Fruit fly (Drosophila melanogaster) whole organism, embryonic: ENCODE measurements around the gene APP-BP1.

ENCODE experiments used
- Adf1 ChIP-seq: fragments of 200-800 bp; sonication (Bioruptor generic); IDR thresholded peaks from 2 replicates; pipeline ENCODE4 v1.3.6; 2022; ENCODE audit warnings: missing biosample characterization, missing genetic modification characterization
- CG10565 ChIP-seq: fragments of 200-800 bp; sonication (Bioruptor generic); optimal IDR thresholded peaks from 3 replicates; lab custom pipeline; 2016; ENCODE audit warnings: missing biosample characterization, mild to moderate bottlenecking, missing genetic modification characterization
- CG12071 ChIP-seq: fragments of 200-800 bp; sonication (Bioruptor generic); optimal IDR thresholded peaks from 3 replicates; lab custom pipeline; 2018; ENCODE audit warnings: missing biosample characterization, mild to moderate bottlenecking, missing genetic modification characterization
- CG12104 ChIP-seq: fragments of 200-800 bp; sonication (Bioruptor generic); optimal IDR thresholded peaks from 3 replicates; lab custom pipeline; 2016; ENCODE audit warnings: missing biosample characterization, missing genetic modification characterization
- CG12299 ChIP-seq: fragments of 200-800 bp; sonication (Bioruptor generic); optimal IDR thresholded peaks from 2 replicates; lab custom pipeline; 2018; ENCODE audit warnings: missing biosample characterization, mild to moderate bottlenecking, missing genetic modification characterization
- CG12391 ChIP-seq: fragments of 200-800 bp; sonication (Bioruptor generic); optimal IDR thresholded peaks from 3 replicates; lab custom pipeline; 2018; ENCODE audit warnings: missing biosample characterization, mild to moderate bottlenecking, missing genetic modification characterization, moderate library complexity
- CG12744 ChIP-seq: fragments of 200-800 bp; sonication (Bioruptor generic); optimal IDR thresholded peaks from 2 replicates; lab custom pipeline; 2016; ENCODE audit warnings: missing biosample characterization, missing genetic modification characterization
- CG13287 ChIP-seq: fragments of 200-800 bp; sonication (Bioruptor generic); IDR thresholded peaks from 2 replicates; pipeline ENCODE4 v1.3.6; 2022; ENCODE audit warnings: missing biosample characterization, missing genetic modification characterization; ENCODE audit not compliant: partially characterized antibody
- CG13624 ChIP-seq: fragments of 200-800 bp; sonication (Bioruptor generic); optimal IDR thresholded peaks from 2 replicates; lab custom pipeline; 2016; ENCODE audit warnings: missing biosample characterization, missing genetic modification characterization
- CG2202 ChIP-seq: fragments of 200-800 bp; sonication (Bioruptor generic); optimal IDR thresholded peaks from 2 replicates; lab custom pipeline; 2018; ENCODE audit warnings: missing biosample characterization, mild to moderate bottlenecking, missing genetic modification characterization
- CG31441 ChIP-seq: fragments of 200-800 bp; sonication (Bioruptor generic); IDR thresholded peaks from 2 replicates; pipeline ENCODE4 v1.3.6; 2022; ENCODE audit warnings: missing biosample characterization, missing genetic modification characterization
- CG4328 ChIP-seq: fragments of 200-800 bp; sonication (Bioruptor generic); optimal IDR thresholded peaks from 3 replicates; lab custom pipeline; 2017; ENCODE audit warnings: missing biosample characterization, missing genetic modification reagents, missing genetic modification characterization
- CG4404 ChIP-seq: fragments of 200-800 bp; sonication (Bioruptor generic); IDR thresholded peaks from 2 replicates; pipeline ENCODE4 v1.3.6; 2022; ENCODE audit warnings: missing biosample characterization, missing genetic modification characterization
- CG5953 ChIP-seq: fragments of 200-800 bp; sonication (Bioruptor generic); IDR thresholded peaks from 2 replicates; pipeline ENCODE4 v1.3.6; 2022; ENCODE audit warnings: missing biosample characterization, missing genetic modification characterization
- CG6854 ChIP-seq: fragments of 200-800 bp; sonication (Bioruptor generic); optimal IDR thresholded peaks from 3 replicates; lab custom pipeline; 2017; ENCODE audit warnings: missing biosample characterization, mild to moderate bottlenecking, missing genetic modification characterization
- D ChIP-seq, 2 experiments: fragments of 200-800 bp in 1 of 2; fragments of >200 bp in 1 of 2; sonication (Bioruptor generic) in 1 of 2; optimal IDR thresholded peaks; 2 replicates in 1 of 2; 3 replicates in 1 of 2; lab custom pipeline; 2017; ENCODE audit warnings: mild to moderate bottlenecking in 1 of 2, missing biosample characterization in 1 of 2, missing genetic modification characterization in 1 of 2, missing genetic modification reagents in 1 of 2
- Elba2 ChIP-seq: fragments of 200-800 bp; sonication (Bioruptor generic); optimal IDR thresholded peaks from 3 replicates; lab custom pipeline; 2016; ENCODE audit warnings: missing biosample characterization, missing genetic modification characterization
- H15 ChIP-seq: fragments of 200-800 bp; sonication (Bioruptor generic); IDR thresholded peaks from 3 replicates; pipeline ENCODE4 v1.3.6; 2022; ENCODE audit warnings: missing biosample characterization, missing genetic modification characterization
- HmgZ ChIP-seq: fragments of 200-800 bp; sonication (Bioruptor generic); optimal IDR thresholded peaks from 2 replicates; lab custom pipeline; 2018; ENCODE audit warnings: missing biosample characterization, mild to moderate bottlenecking, missing genetic modification characterization
- Hr3 ChIP-seq: fragments of 200-800 bp; sonication (Bioruptor generic); optimal IDR thresholded peaks from 3 replicates; lab custom pipeline; 2016; ENCODE audit warnings: missing biosample characterization, missing genetic modification characterization
- Kr ChIP-seq: fragments of 200-800 bp; sonication (Bioruptor generic); optimal IDR thresholded peaks from 2 replicates; lab custom pipeline; 2017; ENCODE audit warnings: missing biosample characterization, mild to moderate bottlenecking, missing genetic modification characterization
- Lim3 ChIP-seq: fragments of 200-800 bp; sonication (Bioruptor generic); IDR thresholded peaks from 2 replicates; pipeline ENCODE4 v1.3.6; 2022; ENCODE audit warnings: missing biosample characterization, missing genetic modification characterization
- MESR4 ChIP-seq: fragments of 200-800 bp; sonication (Bioruptor generic); optimal IDR thresholded peaks from 2 replicates; lab custom pipeline; 2018; ENCODE audit warnings: missing biosample characterization, mild to moderate bottlenecking, missing genetic modification characterization, moderate library complexity
- Mad ChIP-seq: fragments of 200-800 bp; sonication (Bioruptor generic); optimal IDR thresholded peaks from 2 replicates; lab custom pipeline; 2016; ENCODE audit warnings: missing biosample characterization, missing genetic modification characterization
- Meics ChIP-seq: fragments of 200-800 bp; sonication (Bioruptor generic); optimal IDR thresholded peaks from 2 replicates; lab custom pipeline; 2017; ENCODE audit warnings: missing biosample characterization, mild to moderate bottlenecking, missing genetic modification characterization
- Mrtf ChIP-seq: fragments of 200-800 bp; sonication (Bioruptor generic); IDR thresholded peaks from 3 replicates; pipeline ENCODE4 v1.3.6; 2022; ENCODE audit warnings: missing biosample characterization, missing genetic modification characterization
- Sin3A ChIP-seq: fragments of >200 bp; optimal IDR thresholded peaks from 2 replicates; lab custom pipeline; 2018
- Ssrp ChIP-seq: fragments of 200-800 bp; sonication (Bioruptor generic); optimal IDR thresholded peaks from 2 replicates; lab custom pipeline; 2018; ENCODE audit warnings: missing biosample characterization, mild to moderate bottlenecking, missing genetic modification characterization, moderate library complexity
- Taf1 ChIP-seq: fragments of 200-800 bp; sonication (Bioruptor generic); IDR thresholded peaks from 2 replicates; pipeline ENCODE4 v1.3.6; 2022; ENCODE audit warnings: missing biosample characterization, missing genetic modification characterization
- al ChIP-seq: fragments of 200-800 bp; sonication (Bioruptor generic); IDR thresholded peaks from 2 replicates; pipeline ENCODE4 v1.3.6; 2022; ENCODE audit warnings: missing biosample characterization, missing genetic modification characterization
- ash1 ChIP-seq: fragments of 200-800 bp; sonication (Bioruptor generic); optimal IDR thresholded peaks from 2 replicates; lab custom pipeline; 2018; ENCODE audit warnings: missing biosample characterization, mild to moderate bottlenecking, missing genetic modification characterization
- ato ChIP-seq: fragments of 200-800 bp; sonication (Bioruptor generic); IDR thresholded peaks from 2 replicates; pipeline ENCODE4 v1.3.6; 2022; ENCODE audit warnings: missing biosample characterization, missing genetic modification characterization; ENCODE audit not compliant: partially characterized antibody
- az2 ChIP-seq: fragments of 200-800 bp; sonication (Bioruptor generic); optimal IDR thresholded peaks from 3 replicates; lab custom pipeline; 2016; ENCODE audit warnings: missing biosample characterization, missing genetic modification characterization
- caup ChIP-seq: fragments of 200-800 bp; sonication (Bioruptor generic); optimal IDR thresholded peaks from 3 replicates; lab custom pipeline; 2017; ENCODE audit warnings: missing biosample characterization, mild to moderate bottlenecking, missing genetic modification characterization, moderate library complexity; ENCODE audit not compliant: severe bottlenecking
- croc ChIP-seq: fragments of 200-800 bp; sonication (Bioruptor generic); conservative IDR thresholded peaks from 3 replicates; pipeline ENCODE4 v1.3.6; 2022; ENCODE audit warnings: missing biosample characterization, missing genetic modification characterization
- crp ChIP-seq, 2 experiments: fragments of 200-800 bp; sonication (Bioruptor generic); optimal IDR thresholded peaks; 2 replicates in 1 of 2; 3 replicates in 1 of 2; lab custom pipeline; 2017; ENCODE audit warnings: missing biosample characterization in 2 of 2, missing genetic modification characterization in 2 of 2, mild to moderate bottlenecking in 1 of 2, moderate library complexity in 1 of 2
- dati ChIP-seq: fragments of 200-800 bp; sonication (Bioruptor generic); IDR thresholded peaks from 2 replicates; pipeline ENCODE4 v1.3.6; 2022; ENCODE audit warnings: missing biosample characterization, missing genetic modification characterization
- esg ChIP-seq: fragments of 200-800 bp; sonication (Bioruptor generic); conservative IDR thresholded peaks from 2 replicates; pipeline ENCODE4 v1.3.6; 2022; ENCODE audit warnings: missing biosample characterization, missing genetic modification characterization
- ftz-f1 ChIP-seq: fragments of 200-800 bp; sonication (Bioruptor generic); optimal IDR thresholded peaks from 2 replicates; lab custom pipeline; 2016; ENCODE audit warnings: missing biosample characterization, missing genetic modification characterization
- gce ChIP-seq: fragments of 200-800 bp; sonication (Bioruptor generic); IDR thresholded peaks from 3 replicates; pipeline ENCODE4 v1.3.6; 2022; ENCODE audit warnings: missing biosample characterization, missing genetic modification characterization
- gfzf ChIP-seq: fragments of 200-800 bp; sonication (Bioruptor generic); optimal IDR thresholded peaks from 2 replicates; lab custom pipeline; 2016; ENCODE audit warnings: missing biosample characterization, mild to moderate bottlenecking, missing genetic modification characterization, moderate library complexity
- gsb-n ChIP-seq: fragments of 200-800 bp; sonication (Bioruptor generic); optimal IDR thresholded peaks from 3 replicates; lab custom pipeline; 2018; ENCODE audit warnings: missing biosample characterization, mild to moderate bottlenecking, missing genetic modification characterization
- hbn ChIP-seq: fragments of 200-800 bp; sonication (Bioruptor generic); IDR thresholded peaks from 2 replicates; pipeline ENCODE4 v1.3.6; 2022; ENCODE audit warnings: missing biosample characterization, missing genetic modification characterization; ENCODE audit not compliant: partially characterized antibody
- hth ChIP-seq: fragments of >200 bp; optimal IDR thresholded peaks from 2 replicates; lab custom pipeline; 2017; ENCODE audit warnings: inconsistent platforms
- knrl ChIP-seq: fragments of 200-800 bp; sonication (Bioruptor generic); IDR thresholded peaks from 3 replicates; pipeline ENCODE4 v1.3.6; 2022; ENCODE audit warnings: missing biosample characterization, missing genetic modification characterization; ENCODE audit not compliant: partially characterized antibody
- nom ChIP-seq: fragments of 200-800 bp; sonication (Bioruptor generic); optimal IDR thresholded peaks from 2 replicates; lab custom pipeline; 2017; ENCODE audit warnings: missing biosample characterization, missing genetic modification characterization, mild to moderate bottlenecking, moderate library complexity, missing genetic modification reagents
- sima ChIP-seq: fragments of 200-800 bp; sonication (Bioruptor generic); optimal IDR thresholded peaks from 2 replicates; lab custom pipeline; 2016; ENCODE audit warnings: missing biosample characterization, missing genetic modification characterization
- sr ChIP-seq: fragments of 200-800 bp; sonication (Bioruptor generic); IDR thresholded peaks from 3 replicates; pipeline ENCODE4 v1.3.6; 2022; ENCODE audit warnings: missing biosample characterization, missing genetic modification characterization
- z ChIP-seq: fragments of 200-800 bp; sonication (Bioruptor generic); IDR thresholded peaks from 3 replicates; pipeline ENCODE4 v1.3.6; 2022; ENCODE audit warnings: missing biosample characterization, missing genetic modification characterization
- zen ChIP-seq: fragments of 200-800 bp; sonication (Bioruptor generic); optimal IDR thresholded peaks from 3 replicates; lab custom pipeline; 2018; ENCODE audit warnings: missing biosample characterization, mild to moderate bottlenecking, missing genetic modification characterization, moderate library complexity

APP-BP1 gene

dm6 chr3L:11061200-11061599 is 37.0 kb upstream of the APP-BP1 start, which contains the start of the genes CG6321 and Blos2 (continued):
- TF ChIP-seq sima (GFP tag; lab: Kevin White, UChicago) (no peak), CG12299 (peak; percentile 76), CG12071 (peak; percentile 57), CG4404 (GFP tag; lab: Robert Waterston, UW) (0 out of 2 replicates have a peak, but pooled peaks have one; percentile 14), Sin3A (lab: Kevin White, UChicago) (no peak), caup (peak; percentile 72), H15 (GFP tag; lab: Robert Waterston, UW) (0 out of 3 replicates have a peak, but pooled peaks have one; percentile 27), hbn (no peak), ato (no peak), al (GFP tag; lab: Robert Waterston, UW) (peak; percentile 60; the same call in 1 of the 2 replicates), Taf1 (GFP tag; lab: Robert Waterston, UW) (peak; percentile 40; the same call in 1 of the 2 replicates), CG13287 (GFP tag; lab: Robert Waterston, UW) (0 out of 2 replicates have a peak, but pooled peaks have one; percentile 14), Meics (GFP tag; lab: Kevin White, UChicago) (peak; percentile 85), crp (GFP tag; optimal IDR thresholded peaks at IDR 0.05; lab: Kevin White, UChicago) (peak; percentile 30 to 84), gsb-n (tag; lab: Kevin White, UChicago) (peak; percentile 75), CG12391 (tag; lab: Kevin White, UChicago) (peak; percentile 88), CG4328 (GFP tag; lab: Kevin White, UChicago) (peak; percentile 57), gce (GFP tag; lab: Robert Waterston, UW) (0 out of 3 replicates have a peak, but pooled peaks have one; percentile 5), MESR4 (GFP tag; lab: Kevin White, UChicago) (no peak), Ssrp (tag; lab: Kevin White, UChicago) (peak; percentile 67), CG12104 (GFP tag; lab: Kevin White, UChicago) (peak; percentile 68), Hr3 (GFP tag; lab: Kevin White, UChicago) (peak; percentile 69), hth (lab: Kevin White, UChicago) (no peak), ftz-f1 (GFP tag; lab: Kevin White, UChicago) (no peak), Lim3 (GFP tag; lab: Robert Waterston, UW) (no peak), nom (GFP tag; lab: Kevin White, UChicago) (peak; percentile 20), CG13624 (GFP tag; lab: Kevin White, UChicago) (peak; percentile 57), zen (tag; lab: Kevin White, UChicago) (peak; percentile 82), croc (GFP tag; lab: Robert Waterston, UW) (peak; percentile 48; the same call in 2 of the 3 replicates), gfzf (no peak), CG10565 (GFP tag; lab: Kevin White, UChicago) (no peak), CG6854 (GFP tag; lab: Kevin White, UChicago) (peak; percentile 80), ash1 (GFP tag; lab: Kevin White, UChicago) (no peak), CG12744 (peak; percentile 54), D (optimal IDR thresholded peaks at IDR 0.05; lab: Kevin White, UChicago) (no peak), D (GFP tag; optimal IDR thresholded peaks at IDR 0.05; lab: Kevin White, UChicago) (peak; percentile 61), esg (GFP tag; lab: Robert Waterston, UW) (peak; percentile 30; the same call in 1 of the 2 replicates), az2 (GFP tag; lab: Kevin White, UChicago) (peak; percentile 66), CG31441 (GFP tag; lab: Robert Waterston, UW) (peak; percentile 84), dati (GFP tag; lab: Robert Waterston, UW) (no peak), CG5953 (GFP tag; lab: Robert Waterston, UW) (no peak), Adf1 (GFP tag; lab: Robert Waterston, UW) (0 out of 2 replicates have a peak, but pooled peaks have one; percentile 22), Elba2 (GFP tag; lab: Kevin White, UChicago) (no peak), knrl (no peak), Mad (no peak), HmgZ (peak; percentile 84), Kr (GFP tag; lab: Kevin White, UChicago) (no peak), z (GFP tag; lab: Robert Waterston, UW) (no peak), sr (no peak), Mrtf (GFP tag; lab: Robert Waterston, UW) (peak; percentile 62; the same call in 1 of the 3 replicates), CG2202 (tag; lab: Kevin White, UChicago) (peak; percentile 32)
